Fruit fly (Drosophila melanogaster): Measurements from ENCODE around the gene bgm.

Gene bgm

dm6 chr2L:14020875-14021643 is 8.3 kb downstream of the bgm start (continued):
- 0 out of 2 replicates have a peak, but pooled peaks have one; percentile 28 for TF ChIP-seq danr (GFP tag; IDR thresholded peaks at IDR 0.05)
- peak; percentile 2 for TF ChIP-seq Side (GFP tag; optimal IDR thresholded peaks at IDR 0.05)
- peak; percentile 4 for TF ChIP-seq NC2α (GFP tag; optimal IDR thresholded peaks at IDR 0.05)
- peak; percentile 39 for TF ChIP-seq Blimp-1 (GFP tag; optimal IDR thresholded peaks at IDR 0.05)
- TF ChIP-seq zfh2 (GFP tag; optimal IDR thresholded peaks at IDR 0.05), result no peak
- TF ChIP-seq Rfx (GFP tag; IDR thresholded peaks at IDR 0.05), result peak; percentile 58
- TF ChIP-seq sima (GFP tag; optimal IDR thresholded peaks at IDR 0.05), result no peak
- TF ChIP-seq CG32772 (GFP tag; IDR thresholded peaks at IDR 0.05), result peak; percentile 61
- TF ChIP-seq ftz-f1 (GFP tag; optimal IDR thresholded peaks at IDR 0.05), result no peak
- no peak for TF ChIP-seq cad (GFP tag; optimal IDR thresholded peaks at IDR 0.05)
- TF ChIP-seq CG9609 (GFP tag; optimal IDR thresholded peaks at IDR 0.05), result peak; percentile 24
- TF ChIP-seq CG12299 (tag; optimal IDR thresholded peaks at IDR 0.05), result peak; percentile 6
- TF ChIP-seq HLH54F (GFP tag; optimal IDR thresholded peaks at IDR 0.05), result peak; percentile 28
- TF ChIP-seq otp (GFP tag; IDR thresholded peaks at IDR 0.05), result peak; percentile 36; the same call in 1 of the 3 replicates
- peak; percentile 83 for TF ChIP-seq CG14710 (tag; optimal IDR thresholded peaks at IDR 0.05)
- TF ChIP-seq Dfd (GFP tag; optimal IDR thresholded peaks at IDR 0.05), result peak in 1 of 2 experiments; percentile 31
- peak; percentile 36 for TF ChIP-seq Fer3 (tag; optimal IDR thresholded peaks at IDR 0.05)
- no peak for TF ChIP-seq sqz (GFP tag; optimal IDR thresholded peaks at IDR 0.05)
- TF ChIP-seq CG4617 (GFP tag; optimal IDR thresholded peaks at IDR 0.05; ENCODE audit: borderline replicate concordance), result no peak
- peak; percentile 38 for TF ChIP-seq bab2 (GFP tag; optimal IDR thresholded peaks at IDR 0.05)
- peak; percentile 39 for TF ChIP-seq Fer1 (GFP tag; optimal IDR thresholded peaks at IDR 0.05)
- TF ChIP-seq CG32532 (GFP tag; IDR thresholded peaks at IDR 0.05), result peak; percentile 62
- TF ChIP-seq Deaf1 (tag; optimal IDR thresholded peaks at IDR 0.05), result peak; percentile 76
- TF ChIP-seq Sox100B (GFP tag; optimal IDR thresholded peaks at IDR 0.05), result peak; percentile 85
- TF ChIP-seq BtbVII (GFP tag; optimal IDR thresholded peaks at IDR 0.05), result no peak
- TF ChIP-seq pan (optimal IDR thresholded peaks at IDR 0.05), result peak in 1 of 2 experiments; percentile 4
- TF ChIP-seq pan (GFP tag; optimal IDR thresholded peaks at IDR 0.05 in 1 of 2, IDR thresholded peaks at IDR 0.05 in 1 of 2), result peak in 1 of 2 experiments; percentile 69
- TF ChIP-seq CG34376 (GFP tag; optimal IDR thresholded peaks at IDR 0.05), result no peak
- peak; percentile 88 for TF ChIP-seq Med (GFP tag)
- TF ChIP-seq dysf (GFP tag; IDR thresholded peaks at IDR 0.05), result peak; percentile 63
- 0 out of 3 replicates have a peak, but pooled peaks have one; percentile 17 for TF ChIP-seq CG6175 (GFP tag; IDR thresholded peaks at IDR 0.05)
- TF ChIP-seq Pdp1 (GFP tag; optimal IDR thresholded peaks at IDR 0.05), result peak; percentile 0 to 47
- peak; percentile 81 for TF ChIP-seq CG11504 (tag; optimal IDR thresholded peaks at IDR 0.05)
- peak; percentile 36; the same call in 1 of the 2 replicates for TF ChIP-seq CG8765 (GFP tag; IDR thresholded peaks at IDR 0.05)
- TF ChIP-seq CG14667 (GFP tag; IDR thresholded peaks at IDR 0.05), result peak; percentile 48; the same call in 1 of the 2 replicates
- TF ChIP-seq Drgx (GFP tag; IDR thresholded peaks at IDR 0.05), result peak; percentile 85
- no peak for TF ChIP-seq pros (GFP tag; optimal IDR thresholded peaks at IDR 0.05)
- TF ChIP-seq Oli (tag; optimal IDR thresholded peaks at IDR 0.05), result peak; percentile 49
- peak; percentile 58; the same call in 1 of the 2 replicates for TF ChIP-seq HLH3B (GFP tag; IDR thresholded peaks at IDR 0.05)
- TF ChIP-seq Hr3 (GFP tag; optimal IDR thresholded peaks at IDR 0.05), result peak; percentile 44
- peak; percentile 82 for TF ChIP-seq CG10979 (tag; optimal IDR thresholded peaks at IDR 0.05)
- TF ChIP-seq Gug (GFP tag; IDR thresholded peaks at IDR 0.05), result peak; percentile 45; the same call in 3 of the 4 replicates
- TF ChIP-seq CG3281 (GFP tag; optimal IDR thresholded peaks at IDR 0.05), result peak; percentile 11
- TF ChIP-seq CG6689 (GFP tag; IDR thresholded peaks at IDR 0.05), result peak; percentile 62
- TF ChIP-seq CG17568 (GFP tag; optimal IDR thresholded peaks at IDR 0.05), result peak; percentile 43
- TF ChIP-seq CG17829 (tag; optimal IDR thresholded peaks at IDR 0.05), result peak; percentile 52
- peak; percentile 62 for TF ChIP-seq NfI (GFP tag; optimal IDR thresholded peaks at IDR 0.05)
- TF ChIP-seq CG4404 (GFP tag; IDR thresholded peaks at IDR 0.05), result 0 out of 2 replicates have a peak, but pooled peaks have one; percentile 6
- TF ChIP-seq ind (GFP tag; optimal IDR thresholded peaks at IDR 0.05), result peak; percentile 39

Measured in whole organism, embryonic.